Worm (Caenorhabditis elegans) whole organism, young adult: Measurements from ENCODE around the gene srz-64.

Experiments used
- C06A6.2 ChIP-seq: fragments of 200-800 bp; sonication (Bioruptor generic); conservative IDR thresholded peaks from 2 replicates; pipeline ENCODE4 v1.3.6; 2022; ENCODE audit warnings: missing genetic modification characterization, missing compliant biosample characterization
- F33H1.4 ChIP-seq: fragments of 200-800 bp; sonication (Bioruptor generic); IDR thresholded peaks from 2 replicates; pipeline ENCODE4 v1.3.6; 2022; ENCODE audit warnings: missing genetic modification reagents, missing genetic modification characterization, missing compliant biosample characterization
- F52B5.7 ChIP-seq: sonication (generic microtip); optimal IDR thresholded peaks from 2 replicates; lab custom pipeline; 2016; ENCODE audit warnings: mild to moderate bottlenecking, missing genetic modification characterization, missing compliant biosample characterization
- F55B11.4 ChIP-seq: sonication (generic microtip); optimal IDR thresholded peaks from 2 replicates; lab custom pipeline; 2016; ENCODE audit warnings: missing compliant biosample characterization, missing genetic modification characterization, borderline replicate concordance; ENCODE audit not compliant: insufficient read depth
- bed-1 ChIP-seq: fragments of 200-800 bp; sonication (Bioruptor generic); IDR thresholded peaks from 2 replicates; pipeline ENCODE4 v1.3.6; 2022; ENCODE audit warnings: missing genetic modification reagents, missing genetic modification characterization, missing compliant biosample characterization
- ceh-58 ChIP-seq: fragments of 200-800 bp; sonication (Bioruptor generic); IDR thresholded peaks from 2 replicates; pipeline ENCODE4 v1.3.6; 2022; ENCODE audit warnings: missing genetic modification characterization, missing compliant biosample characterization
- ceh-79 ChIP-seq: sonication (generic microtip); optimal IDR thresholded peaks from 2 replicates; lab custom pipeline; 2017; ENCODE audit warnings: mild to moderate bottlenecking, missing genetic modification characterization, missing compliant biosample characterization
- ceh-91 ChIP-seq: fragments of 200-800 bp; sonication (Bioruptor generic); IDR thresholded peaks from 2 replicates; pipeline ENCODE4 v1.3.6; 2022; ENCODE audit warnings: missing genetic modification reagents, missing genetic modification characterization, missing compliant biosample characterization
- him-1 ChIP-seq: sonication (generic microtip); optimal IDR thresholded peaks from 2 replicates; lab custom pipeline; 2016; ENCODE audit warnings: missing genotype, missing genetic modification reagents, missing genetic modification characterization, missing compliant biosample characterization
- hlh-12 ChIP-seq: sonication (generic microtip); optimal IDR thresholded peaks from 2 replicates; lab custom pipeline; 2016; ENCODE audit warnings: missing genetic modification characterization, missing compliant biosample characterization
- hmg-1.2 ChIP-seq: fragments of 200-800 bp; sonication (Bioruptor generic); IDR thresholded peaks from 2 replicates; pipeline ENCODE4 v1.3.6; 2022; ENCODE audit warnings: missing genetic modification reagents, missing genetic modification characterization, missing compliant biosample characterization
- let-526 ChIP-seq: fragments of 200-800 bp; sonication (Bioruptor generic); IDR thresholded peaks from 2 replicates; pipeline ENCODE4 v1.3.6; 2022; ENCODE audit warnings: missing genetic modification reagents, missing genetic modification characterization, missing compliant biosample characterization
- lin-40 ChIP-seq: sonication (generic microtip); optimal IDR thresholded peaks from 2 replicates; lab custom pipeline; 2016; ENCODE audit warnings: missing genetic modification characterization, mild to moderate bottlenecking, missing compliant biosample characterization, missing genotype, missing genetic modification reagents
- madf-3 ChIP-seq: fragments of 200-800 bp; sonication (Bioruptor generic); IDR thresholded peaks from 2 replicates; pipeline ENCODE4 v1.3.6; 2022; ENCODE audit warnings: missing genetic modification reagents, missing genetic modification characterization, missing compliant biosample characterization
- madf-8 ChIP-seq: fragments of 200-800 bp; sonication (Bioruptor generic); conservative IDR thresholded peaks from 2 replicates; pipeline ENCODE4 v1.3.6; 2022; ENCODE audit warnings: missing genetic modification reagents, missing genetic modification characterization, missing compliant biosample characterization
- mel-28 ChIP-seq: sonication (generic microtip); optimal IDR thresholded peaks from 2 replicates; lab custom pipeline; 2016; ENCODE audit warnings: borderline replicate concordance, mild to moderate bottlenecking, missing genetic modification characterization, missing compliant biosample characterization
- nhr-80 ChIP-seq: sonication (generic microtip); optimal IDR thresholded peaks from 2 replicates; lab custom pipeline; 2016; ENCODE audit warnings: missing genetic modification characterization, missing compliant biosample characterization
- pbrm-1 ChIP-seq: fragments of 200-800 bp; sonication (Bioruptor generic); IDR thresholded peaks from 2 replicates; pipeline ENCODE4 v1.3.6; 2022; ENCODE audit warnings: missing genetic modification reagents, missing genetic modification characterization, missing compliant biosample characterization
- rec-8 ChIP-seq, 2 experiments: sonication (generic microtip); optimal IDR thresholded peaks; 2 replicates each; lab custom pipeline; 2016; ENCODE audit warnings: mild to moderate bottlenecking in 2 of 2, missing genetic modification characterization in 2 of 2, missing genetic modification reagents in 2 of 2, missing genotype in 2 of 2, missing biosample characterization in 1 of 2, missing compliant biosample characterization in 1 of 2, moderate library complexity in 1 of 2
- rpc-1 ChIP-seq, 2 experiments: fragments of 150-350 bp in 1 of 2; sonication (generic microtip) in 1 of 2; optimal IDR thresholded peaks; 2 replicates each; lab custom pipeline; 2014 to 2018; ENCODE audit warnings: missing biosample characterization in 1 of 2, missing genetic modification characterization in 1 of 2, missing genetic modification reagents in 1 of 2, missing genotype in 1 of 2
- snpc-1.3 ChIP-seq: sonication (generic microtip); optimal IDR thresholded peaks from 2 replicates; lab custom pipeline; 2017; ENCODE audit warnings: missing genetic modification characterization, mild to moderate bottlenecking, missing compliant biosample characterization, antibody characterized with exemption, moderate library complexity, missing genotype, missing genetic modification reagents; ENCODE audit not compliant: insufficient read depth
- zfh-2 ChIP-seq: fragments of 200-800 bp; sonication (Bioruptor generic); conservative IDR thresholded peaks from 2 replicates; pipeline ENCODE4 v1.3.6; 2022; ENCODE audit warnings: missing genetic modification reagents, missing genetic modification characterization, missing compliant biosample characterization
- ztf-18 ChIP-seq: sonication (generic microtip); optimal IDR thresholded peaks from 2 replicates; lab custom pipeline; 2016; ENCODE audit warnings: missing genotype, mild to moderate bottlenecking, missing genetic modification characterization, missing compliant biosample characterization
- ztf-22 ChIP-seq: fragments of 200-800 bp; sonication (Bioruptor generic); optimal IDR thresholded peaks from 2 replicates; lab custom pipeline; 2018; ENCODE audit warnings: mild to moderate bottlenecking, missing genetic modification characterization, moderate library complexity, missing compliant biosample characterization

Gene srz-64

ce11 chrII:1241176-1241730, 51.8 kb downstream of the srz-64 start:
- TF ChIP-seq zfh-2 (GFP tag; lab: Robert Waterston, UW) (peak; percentile 52; the same call in 1 of the 2 replicates), him-1 (tag; lab: Kevin White, UChicago) (no peak)

ce11 chrII:1240436-1240835, 52.6 kb downstream of the srz-64 start:
- TF ChIP-seq C06A6.2 = no peak
- TF ChIP-seq lin-40 = no peak
- no peak for TF ChIP-seq bed-1 (GFP tag; lab: Robert Waterston, UW)
- TF ChIP-seq ceh-79 (tag; lab: Kevin White, UChicago) = no peak
- no peak for TF ChIP-seq rpc-1 (optimal IDR thresholded peaks at IDR 0.05; lab: Kevin White, UChicago)
- no peak for TF ChIP-seq rpc-1 (tag; optimal IDR thresholded peaks at IDR 0.05; lab: Kevin White, UChicago)
- TF ChIP-seq ztf-22 (GFP tag; lab: Kevin White, UChicago) = no peak
- TF ChIP-seq ztf-18 (tag; lab: Kevin White, UChicago) = no peak
- TF ChIP-seq hlh-12 (tag; lab: Kevin White, UChicago) = no peak
- no peak for TF ChIP-seq madf-3 (GFP tag; lab: Robert Waterston, UW)
- TF ChIP-seq F55B11.4 (tag; lab: Kevin White, UChicago) = no peak
- no peak for TF ChIP-seq F52B5.7 (tag; lab: Kevin White, UChicago)
- no peak for TF ChIP-seq let-526 (GFP tag; lab: Robert Waterston, UW)
- no peak for TF ChIP-seq ceh-91 (GFP tag; lab: Robert Waterston, UW)
- TF ChIP-seq mel-28 (tag; lab: Kevin White, UChicago) = no peak
- TF ChIP-seq F33H1.4 (GFP tag; lab: Robert Waterston, UW) = no peak
- TF ChIP-seq madf-8 = no peak
- no peak for TF ChIP-seq ceh-58 (GFP tag; lab: Robert Waterston, UW)

DNA sequence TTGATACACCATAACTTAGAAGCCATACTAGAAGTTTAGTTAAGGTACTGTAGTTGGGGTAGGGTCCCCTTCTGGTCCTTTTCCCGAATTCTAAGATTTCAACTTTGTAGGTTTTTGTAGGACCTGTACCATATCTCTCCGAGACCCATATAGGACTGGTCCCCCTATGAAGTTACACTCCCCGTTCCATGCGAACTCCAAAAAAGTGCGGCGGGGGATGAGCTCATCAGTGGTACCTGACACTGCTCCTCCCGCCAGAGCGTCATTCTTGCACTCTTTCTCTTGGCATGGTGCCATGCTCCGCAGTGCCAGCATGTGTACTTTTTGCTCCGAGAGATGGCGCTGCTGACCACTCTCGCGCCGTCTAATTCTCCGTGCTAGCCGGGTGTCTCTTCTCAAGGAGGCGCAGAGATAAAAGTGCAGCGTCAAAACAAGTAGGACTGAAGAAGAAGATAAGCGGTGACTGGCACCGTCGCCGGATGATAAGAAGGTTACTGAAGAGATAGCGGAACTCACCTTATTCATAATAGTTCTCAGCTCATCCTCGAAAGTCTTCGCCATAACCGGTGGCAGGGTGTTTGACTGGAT, 53.5 kb downstream of the srz-64 start:
- TF ChIP-seq zfh-2 (GFP tag; lab: Robert Waterston, UW) (peak; percentile 78), snpc-1.3 (tag; lab: Kevin White, UChicago) (no peak), nhr-80 (tag; lab: Kevin White, UChicago) (peak; percentile 4), pbrm-1 (GFP tag; lab: Robert Waterston, UW) (0 out of 2 replicates have a peak, but pooled peaks have one; percentile 23), hmg-1.2 (GFP tag; lab: Robert Waterston, UW) (peak; percentile 52; the same call in 1 of the 2 replicates), rec-8 (tag; optimal IDR thresholded peaks at IDR 0.05; lab: Kevin White, UChicago) (no peak)
- TF ChIP-seq, all 124 proteins: peak for 4
